Fruit fly (Drosophila melanogaster): Measurements from ENCODE around the gene mdy.

mdy gene

dm6 chr2L:16815989-16816749 is at the start of gene mdy:
TSS of gene mdy (plus strand) at chr2L:16816660.
- TF ChIP-seq CG11695 (GFP tag; IDR thresholded peaks at IDR 0.05) (peak; percentile 48; the same call in 2 of the 3 replicates), CG10543 (GFP tag; optimal IDR thresholded peaks at IDR 0.05) (no peak), gsb (GFP tag; IDR thresholded peaks at IDR 0.05) (peak; percentile 35; the same call in 1 of the 2 replicates), CG17829 (tag; optimal IDR thresholded peaks at IDR 0.05) (peak; percentile 48), Hand (GFP tag; optimal IDR thresholded peaks at IDR 0.05) (no peak), Oaz (GFP tag; IDR thresholded peaks at IDR 0.05) (0 out of 2 replicates have a peak, but pooled peaks have one; percentile 12), Optix (GFP tag; IDR thresholded peaks at IDR 0.05) (peak; percentile 26; the same call in 1 of the 3 replicates), CG15269 (tag; optimal IDR thresholded peaks at IDR 0.05) (peak; percentile 45), tup (GFP tag; optimal IDR thresholded peaks at IDR 0.05) (peak; percentile 29), Hmr (GFP tag; optimal IDR thresholded peaks at IDR 0.05) (peak; percentile 58), unc-4 (GFP tag; IDR thresholded peaks at IDR 0.05; ENCODE audit: partially characterized antibody) (peak; percentile 55; the same call in 1 of the 2 replicates), CG7987 (GFP tag; optimal IDR thresholded peaks at IDR 0.05) (no peak), CG12219 (GFP tag; optimal IDR thresholded peaks at IDR 0.05) (no peak), pros (GFP tag; optimal IDR thresholded peaks at IDR 0.05) (no peak), CG12391 (tag; optimal IDR thresholded peaks at IDR 0.05) (peak; percentile 77), her (GFP tag; optimal IDR thresholded peaks at IDR 0.05) (peak; percentile 39), odd (GFP tag; optimal IDR thresholded peaks at IDR 0.05) (no peak), prd (optimal IDR thresholded peaks at IDR 0.05) (no peak), prd (GFP tag; IDR thresholded peaks at IDR 0.05) (peak; percentile 69), repo (GFP tag; optimal IDR thresholded peaks at IDR 0.05) (peak; percentile 22), CG8281 (tag; optimal IDR thresholded peaks at IDR 0.05) (peak; percentile 10), CG30020 (tag; optimal IDR thresholded peaks at IDR 0.05) (no peak), Nf-YC (tag; optimal IDR thresholded peaks at IDR 0.05) (peak; percentile 48), CG4617 (GFP tag; optimal IDR thresholded peaks at IDR 0.05; ENCODE audit: borderline replicate concordance) (no peak), CG17359 (tag; optimal IDR thresholded peaks at IDR 0.05) (peak; percentile 42), CG10366 (GFP tag; IDR thresholded peaks at IDR 0.05) (peak; percentile 49), toy (GFP tag; IDR thresholded peaks at IDR 0.05) (no peak), ac (GFP tag; optimal IDR thresholded peaks at IDR 0.05) (no peak), Hmx (GFP tag; optimal IDR thresholded peaks at IDR 0.05) (no peak), klu (GFP tag; IDR thresholded peaks at IDR 0.05) (peak; percentile 45; the same call in 1 of the 2 replicates), CG10267 (tag; optimal IDR thresholded peaks at IDR 0.05) (peak; percentile 62), CG1603 (tag; optimal IDR thresholded peaks at IDR 0.05) (peak; percentile 72), pzg (GFP tag; optimal IDR thresholded peaks at IDR 0.05) (peak; percentile 54), shn (GFP tag; optimal IDR thresholded peaks at IDR 0.05) (peak; percentile 17), gfzf (GFP tag; optimal IDR thresholded peaks at IDR 0.05) (no peak), CG6765 (GFP tag; optimal IDR thresholded peaks at IDR 0.05) (peak; percentile 30), vfl (GFP tag; optimal IDR thresholded peaks at IDR 0.05) (peak; percentile 62), Elba2 (GFP tag; optimal IDR thresholded peaks at IDR 0.05) (peak; percentile 36), CG3995 (GFP tag; optimal IDR thresholded peaks at IDR 0.05) (no peak), CG8944 (GFP tag; optimal IDR thresholded peaks at IDR 0.05) (peak; percentile 47), stwl (tag; optimal IDR thresholded peaks at IDR 0.05) (peak; percentile 24), CG3065 (GFP tag; optimal IDR thresholded peaks at IDR 0.05) (peak; percentile 4), org-1 (GFP tag; optimal IDR thresholded peaks at IDR 0.05) (peak; percentile 7), lov (optimal IDR thresholded peaks at IDR 0.05) (no peak), lov (GFP tag; IDR thresholded peaks at IDR 0.05) (0 out of 3 replicates have a peak, but pooled peaks have one; percentile 56), ash1 (GFP tag; optimal IDR thresholded peaks at IDR 0.05) (no peak), Oli (tag; optimal IDR thresholded peaks at IDR 0.05) (peak; percentile 60), CG5245 (GFP tag; optimal IDR thresholded peaks at IDR 0.05) (peak; percentile 32), CG17328 (GFP tag; IDR thresholded peaks at IDR 0.05) (peak; percentile 35)
